Fruit fly (Drosophila melanogaster) whole organism, embryonic: ENCODE measurements around the gene wdb.
A peak's percentile ranks its signal among the peaks of the same experiment; 100 is the strongest.

Source experiments
- Atf3 ChIP-seq: fragments of 200-800 bp; sonication (Bioruptor generic); optimal IDR thresholded peaks from 3 replicates; lab custom pipeline; 2016; ENCODE audit warnings: missing biosample characterization, missing genetic modification characterization
- B-H1 ChIP-seq: fragments of 200-800 bp; sonication (Bioruptor generic); IDR thresholded peaks from 3 replicates; pipeline ENCODE4 v1.3.6; 2022; ENCODE audit warnings: missing biosample characterization, missing genetic modification characterization
- BEAF-32 ChIP-seq: fragments of 200-800 bp; sonication (Bioruptor generic); optimal IDR thresholded peaks from 3 replicates; lab custom pipeline; 2017; ENCODE audit warnings: missing biosample characterization, missing genetic modification characterization, mild to moderate bottlenecking, moderate library complexity, missing genetic modification reagents
- Bgb ChIP-seq: fragments of 200-800 bp; sonication (Bioruptor generic); IDR thresholded peaks from 2 replicates; pipeline ENCODE4 v1.3.6; 2022; ENCODE audit warnings: missing biosample characterization, missing genetic modification characterization; ENCODE audit not compliant: partially characterized antibody
- CG10431 ChIP-seq: fragments of 200-800 bp; sonication (Bioruptor generic); optimal IDR thresholded peaks from 3 replicates; lab custom pipeline; 2018; ENCODE audit warnings: missing biosample characterization, mild to moderate bottlenecking, missing genetic modification characterization
- CG12942 ChIP-seq: fragments of 200-800 bp; sonication (Bioruptor generic); optimal IDR thresholded peaks from 3 replicates; lab custom pipeline; 2016; ENCODE audit warnings: missing biosample characterization, missing genetic modification characterization
- CG2199 ChIP-seq: fragments of 200-800 bp; sonication (Bioruptor generic); IDR thresholded peaks from 3 replicates; pipeline ENCODE4 v1.3.6; 2022; ENCODE audit warnings: missing biosample characterization, missing genetic modification characterization
- CG31365 ChIP-seq: fragments of 200-800 bp; sonication (Bioruptor generic); optimal IDR thresholded peaks from 2 replicates; lab custom pipeline; 2018; ENCODE audit warnings: missing biosample characterization, mild to moderate bottlenecking, missing genetic modification characterization
- CG33557 ChIP-seq: fragments of 200-800 bp; sonication (Bioruptor generic); optimal IDR thresholded peaks from 2 replicates; lab custom pipeline; 2019; ENCODE audit warnings: missing biosample characterization, mild to moderate bottlenecking, missing genetic modification characterization, moderate library complexity
- CG4328 ChIP-seq: fragments of 200-800 bp; sonication (Bioruptor generic); optimal IDR thresholded peaks from 3 replicates; lab custom pipeline; 2017; ENCODE audit warnings: missing biosample characterization, missing genetic modification reagents, missing genetic modification characterization
- CG4617 ChIP-seq: fragments of 200-800 bp; sonication (Bioruptor generic); optimal IDR thresholded peaks from 3 replicates; lab custom pipeline; 2016; ENCODE audit warnings: missing biosample characterization, missing genetic modification characterization, borderline replicate concordance
- CG4707 ChIP-seq: fragments of 200-800 bp; sonication (Bioruptor generic); optimal IDR thresholded peaks from 2 replicates; lab custom pipeline; 2018; ENCODE audit warnings: missing biosample characterization, mild to moderate bottlenecking, missing genetic modification characterization, moderate library complexity
- CG5953 ChIP-seq: fragments of 200-800 bp; sonication (Bioruptor generic); IDR thresholded peaks from 2 replicates; pipeline ENCODE4 v1.3.6; 2022; ENCODE audit warnings: missing biosample characterization, missing genetic modification characterization
- CG7357 ChIP-seq: fragments of 200-800 bp; sonication (Bioruptor generic); IDR thresholded peaks from 3 replicates; pipeline ENCODE4 v1.3.6; 2022; ENCODE audit warnings: missing biosample characterization, missing genetic modification characterization
- CG9437 ChIP-seq: fragments of 200-800 bp; sonication (Bioruptor generic); optimal IDR thresholded peaks from 2 replicates; lab custom pipeline; 2018; ENCODE audit warnings: missing biosample characterization, mild to moderate bottlenecking, missing genetic modification characterization
- CHES-1-like ChIP-seq: fragments of 200-800 bp; sonication (Bioruptor generic); optimal IDR thresholded peaks from 2 replicates; lab custom pipeline; 2016; ENCODE audit warnings: missing biosample characterization, missing genetic modification characterization
- Camta ChIP-seq: fragments of 200-800 bp; sonication (Bioruptor generic); optimal IDR thresholded peaks from 2 replicates; lab custom pipeline; 2016; ENCODE audit warnings: missing biosample characterization, missing genetic modification characterization
- Dad ChIP-seq: fragments of 200-800 bp; sonication (Bioruptor generic); optimal IDR thresholded peaks from 3 replicates; lab custom pipeline; 2016; ENCODE audit warnings: missing biosample characterization, missing genetic modification characterization
- Deaf1 ChIP-seq: fragments of 200-800 bp; optimal IDR thresholded peaks from 3 replicates; lab custom pipeline; 2019; ENCODE audit warnings: missing biosample characterization, mild to moderate bottlenecking, missing genetic modification characterization, moderate library complexity
- Dip3 ChIP-seq: fragments of 200-800 bp; sonication (Bioruptor generic); optimal IDR thresholded peaks from 3 replicates; lab custom pipeline; 2016; ENCODE audit warnings: missing biosample characterization, missing genetic modification characterization
- E2f2 ChIP-seq: fragments of 200-800 bp; sonication (Bioruptor generic); IDR thresholded peaks from 2 replicates; pipeline ENCODE4 v1.3.6; 2022; ENCODE audit warnings: missing biosample characterization, missing genetic modification characterization
- Ets65A ChIP-seq: fragments of 200-800 bp; sonication (Bioruptor generic); peaks from one replicate; lab custom pipeline; 2016; ENCODE audit warnings: missing biosample characterization, missing genetic modification characterization
- Ets97D ChIP-seq: fragments of 200-800 bp; sonication (Bioruptor generic); optimal IDR thresholded peaks from 3 replicates; lab custom pipeline; 2016; ENCODE audit warnings: missing biosample characterization, missing genetic modification characterization
- H2.0 ChIP-seq: fragments of 200-800 bp; sonication (Bioruptor generic); IDR thresholded peaks from 2 replicates; pipeline ENCODE4 v1.3.6; 2022; ENCODE audit warnings: missing biosample characterization, missing genetic modification characterization
- Hr3 ChIP-seq: fragments of 200-800 bp; sonication (Bioruptor generic); optimal IDR thresholded peaks from 3 replicates; lab custom pipeline; 2016; ENCODE audit warnings: missing biosample characterization, missing genetic modification characterization
- NC2α ChIP-seq: fragments of 200-800 bp; sonication (Bioruptor generic); optimal IDR thresholded peaks from 2 replicates; lab custom pipeline; 2016; ENCODE audit warnings: missing biosample characterization, missing genetic modification characterization
- NC2β ChIP-seq: fragments of 200-800 bp; sonication (Bioruptor generic); optimal IDR thresholded peaks from 2 replicates; lab custom pipeline; 2016; ENCODE audit warnings: missing biosample characterization, missing genetic modification characterization
- NfI ChIP-seq: fragments of 200-800 bp; sonication (Bioruptor generic); optimal IDR thresholded peaks from 3 replicates; lab custom pipeline; 2018; ENCODE audit warnings: missing biosample characterization, mild to moderate bottlenecking, missing genetic modification characterization, moderate library complexity
- Pdp1 ChIP-seq, 2 experiments: fragments of 200-800 bp; sonication (Bioruptor generic); optimal IDR thresholded peaks; 3 replicates each; lab custom pipeline; 2016; ENCODE audit warnings: missing biosample characterization in 2 of 2, missing genetic modification characterization in 2 of 2, mild to moderate bottlenecking in 1 of 2, moderate library complexity in 1 of 2
- Rfx ChIP-seq: fragments of 200-800 bp; sonication (Bioruptor generic); IDR thresholded peaks from 2 replicates; pipeline ENCODE4 v1.3.6; 2022; ENCODE audit warnings: missing biosample characterization, missing genetic modification characterization
- Side ChIP-seq: fragments of 200-800 bp; sonication (Bioruptor generic); optimal IDR thresholded peaks from 2 replicates; lab custom pipeline; 2016; ENCODE audit warnings: missing biosample characterization, missing genetic modification characterization
- Tbp ChIP-seq: fragments of >200 bp; optimal IDR thresholded peaks from 2 replicates; lab custom pipeline; 2018; ENCODE audit warnings: missing biosample characterization, missing genetic modification characterization
- YL-1 ChIP-seq: fragments of 200-800 bp; sonication (Bioruptor generic); optimal IDR thresholded peaks from 3 replicates; lab custom pipeline; 2017; ENCODE audit warnings: missing biosample characterization, mild to moderate bottlenecking, missing genetic modification characterization
- amos ChIP-seq: fragments of 200-800 bp; sonication (Bioruptor generic); IDR thresholded peaks from 2 replicates; pipeline ENCODE4 v1.3.6; 2022; ENCODE audit warnings: missing biosample characterization, missing genetic modification characterization; ENCODE audit not compliant: partially characterized antibody
- caup ChIP-seq: fragments of 200-800 bp; sonication (Bioruptor generic); optimal IDR thresholded peaks from 3 replicates; lab custom pipeline; 2017; ENCODE audit warnings: missing biosample characterization, mild to moderate bottlenecking, missing genetic modification characterization, moderate library complexity; ENCODE audit not compliant: severe bottlenecking
- cg ChIP-seq: fragments of 200-800 bp; sonication (Bioruptor generic); optimal IDR thresholded peaks from 3 replicates; lab custom pipeline; 2019; ENCODE audit warnings: missing biosample characterization, mild to moderate bottlenecking, missing genetic modification characterization, moderate library complexity
- chinmo ChIP-seq: fragments of 200-800 bp; sonication (Bioruptor generic); IDR thresholded peaks from 4 replicates; pipeline ENCODE4 v1.3.6; 2022; ENCODE audit warnings: missing biosample characterization, missing genetic modification characterization; ENCODE audit not compliant: partially characterized antibody
- dimm ChIP-seq: fragments of 200-800 bp; sonication (Bioruptor generic); IDR thresholded peaks from 2 replicates; pipeline ENCODE4 v1.3.6; 2022; ENCODE audit warnings: missing biosample characterization, missing genetic modification characterization
- dysf ChIP-seq: fragments of 200-800 bp; sonication (Bioruptor generic); IDR thresholded peaks from 3 replicates; pipeline ENCODE4 v1.3.6; 2022; ENCODE audit warnings: missing biosample characterization, missing genetic modification characterization
- eyg ChIP-seq: fragments of 200-800 bp; sonication (Bioruptor generic); optimal IDR thresholded peaks from 3 replicates; lab custom pipeline; 2016; ENCODE audit warnings: missing biosample characterization, missing genetic modification characterization
- gcm2 ChIP-seq: fragments of 200-800 bp; sonication (Bioruptor generic); optimal IDR thresholded peaks from 2 replicates; lab custom pipeline; 2016; ENCODE audit warnings: missing biosample characterization, missing genetic modification characterization
- grn ChIP-seq: fragments of 200-800 bp; sonication (Bioruptor generic); optimal IDR thresholded peaks from 3 replicates; lab custom pipeline; 2017; ENCODE audit warnings: missing biosample characterization, missing genetic modification characterization
- hkb ChIP-seq, 2 experiments: fragments of 200-800 bp in 1 of 2; fragments of >200 bp in 1 of 2; sonication (Bioruptor generic) in 1 of 2; IDR thresholded peaks in 1 of 2; optimal IDR thresholded peaks in 1 of 2; 2 replicates each; pipeline versions ENCODE4 v1.3.6 to Lab custom; 2017 to 2022; ENCODE audit warnings: missing biosample characterization in 1 of 2, missing genetic modification characterization in 1 of 2
- ind ChIP-seq: fragments of 200-800 bp; sonication (Bioruptor generic); optimal IDR thresholded peaks from 3 replicates; lab custom pipeline; 2016; ENCODE audit warnings: missing biosample characterization, missing genetic modification characterization
- insv ChIP-seq, 2 experiments: fragments of 200-800 bp; sonication (Bioruptor generic); optimal IDR thresholded peaks; 3 replicates each; lab custom pipeline; 2016 to 2018; ENCODE audit warnings: missing biosample characterization in 2 of 2, missing genetic modification characterization in 2 of 2
- lilli ChIP-seq: fragments of 200-800 bp; sonication (Bioruptor generic); optimal IDR thresholded peaks from 3 replicates; lab custom pipeline; 2016; ENCODE audit warnings: missing biosample characterization, missing genetic modification characterization
- lov ChIP-seq, 2 experiments: fragments of 200-800 bp in 1 of 2; fragments of >200 bp in 1 of 2; sonication (Bioruptor generic) in 1 of 2; IDR thresholded peaks in 1 of 2; optimal IDR thresholded peaks in 1 of 2; 2 replicates in 1 of 2; 3 replicates in 1 of 2; pipeline versions ENCODE4 v1.3.6 to Lab custom; 2017 to 2022; ENCODE audit warnings: missing biosample characterization in 1 of 2, missing genetic modification characterization in 1 of 2
- peb ChIP-seq: fragments of 200-800 bp; sonication (Bioruptor generic); IDR thresholded peaks from 2 replicates; pipeline ENCODE4 v1.3.6; 2022; ENCODE audit warnings: missing biosample characterization, missing genetic modification characterization
- pfk ChIP-seq: fragments of 200-800 bp; sonication (Bioruptor generic); optimal IDR thresholded peaks from 2 replicates; lab custom pipeline; 2018; ENCODE audit warnings: missing biosample characterization, mild to moderate bottlenecking, missing genetic modification characterization, moderate library complexity
- salm ChIP-seq: fragments of 200-800 bp; sonication (Bioruptor generic); optimal IDR thresholded peaks from 2 replicates; lab custom pipeline; 2018; ENCODE audit warnings: missing biosample characterization, mild to moderate bottlenecking, missing genetic modification characterization

Gene wdb

DNA sequence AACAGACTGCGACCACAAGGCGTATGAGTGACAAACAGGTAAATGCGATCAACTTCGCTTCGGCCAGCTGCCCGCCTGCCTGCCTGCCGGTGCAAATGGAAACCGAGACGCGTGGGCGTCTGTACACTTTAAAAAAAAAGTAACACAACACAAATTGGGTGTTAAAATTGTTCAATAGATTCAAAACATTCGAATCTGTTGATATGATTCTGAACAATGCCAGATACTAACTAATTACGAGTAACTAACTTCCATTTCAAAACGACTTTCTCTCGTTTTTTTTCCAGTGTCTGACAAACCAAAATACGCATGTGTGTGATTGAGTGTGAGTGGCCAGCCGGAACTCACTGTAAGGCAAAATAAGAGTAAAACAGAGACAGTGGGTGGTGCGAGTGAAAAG is 12.3 kb downstream of the wdb start (continued):
- TF ChIP-seq Pdp1 (GFP tag; optimal IDR thresholded peaks at IDR 0.05; lab: Kevin White, UChicago) (peak; percentile 79 to 85), pfk (GFP tag; lab: Kevin White, UChicago) (no peak), Atf3 (GFP tag; lab: Kevin White, UChicago) (peak; percentile 42), CG12942 (GFP tag; lab: Kevin White, UChicago) (peak; percentile 71), NfI (peak; percentile 69), CG9437 (GFP tag; lab: Kevin White, UChicago) (peak; percentile 50), Ets65A (peak; percentile 99), lov (optimal IDR thresholded peaks at IDR 0.05; lab: Kevin White, UChicago) (no peak), lov (GFP tag; IDR thresholded peaks at IDR 0.05; lab: Robert Waterston, UW) (peak; percentile 73; the same call in 1 of the 3 replicates), Hr3 (GFP tag; lab: Kevin White, UChicago) (peak; percentile 70), CG33557 (GFP tag; lab: Kevin White, UChicago) (no peak), CG10431 (no peak), Camta (GFP tag; lab: Kevin White, UChicago) (peak; percentile 90), eyg (peak; percentile 89), insv (GFP tag; optimal IDR thresholded peaks at IDR 0.05; lab: Kevin White, UChicago) (no peak), grn (GFP tag; lab: Kevin White, UChicago) (peak; percentile 30), CG2199 (0 out of 3 replicates have a peak, but pooled peaks have one; percentile 63), caup (GFP tag; lab: Kevin White, UChicago) (peak; percentile 95), NC2α (GFP tag; lab: Kevin White, UChicago) (peak; percentile 61), gcm2 (GFP tag; lab: Kevin White, UChicago) (no peak), chinmo (GFP tag; lab: Robert Waterston, UW) (no peak), dimm (GFP tag; lab: Robert Waterston, UW) (peak; percentile 84), ind (GFP tag; lab: Kevin White, UChicago) (peak; percentile 93), amos (GFP tag; lab: Robert Waterston, UW) (no peak), hkb (optimal IDR thresholded peaks at IDR 0.05; lab: Kevin White, UChicago) (no peak), hkb (GFP tag; IDR thresholded peaks at IDR 0.05; lab: Robert Waterston, UW) (peak; percentile 94), Ets97D (peak; percentile 67), Rfx (GFP tag; lab: Robert Waterston, UW) (peak; percentile 96), peb (GFP tag; lab: Robert Waterston, UW) (peak; percentile 78), lilli (GFP tag; lab: Kevin White, UChicago) (peak; percentile 85), CHES-1-like (GFP tag; lab: Kevin White, UChicago) (peak; percentile 71), YL-1 (GFP tag; lab: Kevin White, UChicago) (no peak), CG4617 (peak; percentile 45), Side (GFP tag; lab: Kevin White, UChicago) (peak; percentile 91), dysf (GFP tag; lab: Robert Waterston, UW) (peak; percentile 96), B-H1 (GFP tag; lab: Robert Waterston, UW) (peak; percentile 82), BEAF-32 (GFP tag; lab: Kevin White, UChicago) (no peak), Dad (GFP tag; lab: Kevin White, UChicago) (peak; percentile 90), Deaf1 (tag; lab: Kevin White, UChicago) (no peak), NC2β (GFP tag; lab: Kevin White, UChicago) (peak; percentile 24), CG4328 (GFP tag; lab: Kevin White, UChicago) (peak; percentile 78), Tbp (GFP tag; lab: Kevin White, UChicago) (no peak), H2.0 (GFP tag; lab: Robert Waterston, UW) (peak; percentile 86), Bgb (GFP tag; lab: Robert Waterston, UW) (no peak), CG31365 (tag; lab: Kevin White, UChicago) (peak; percentile 82), CG5953 (GFP tag; lab: Robert Waterston, UW) (peak; percentile 84), E2f2 (GFP tag; lab: Robert Waterston, UW) (peak; percentile 59; the same call in 1 of the 2 replicates), CG7357 (GFP tag; lab: Robert Waterston, UW) (peak; percentile 77; the same call in 2 of the 3 replicates), salm (peak; percentile 25), cg (GFP tag; lab: Kevin White, UChicago) (peak; percentile 1), CG4707 (GFP tag; lab: Kevin White, UChicago) (peak; percentile 0), Dip3 (GFP tag; lab: Kevin White, UChicago) (peak; percentile 90)
